Worm (Caenorhabditis elegans) whole organism, mixed stage, embryonic: Measurements from ENCODE around the gene algn-6.

Source experiments
- blmp-1 ChIP-seq: fragments of 150-350 bp; optimal IDR thresholded peaks from 2 replicates; lab custom pipeline; 2014; ENCODE audit warnings: missing biosample characterization, missing genetic modification characterization
- cnd-1 ChIP-seq: fragments of 200-800 bp; sonication (Bioruptor generic); optimal IDR thresholded peaks from 2 replicates; lab custom pipeline; 2018; ENCODE audit warnings: mild to moderate bottlenecking, missing genetic modification characterization, missing compliant biosample characterization
- elt-1 ChIP-seq: sonication (generic microtip); optimal IDR thresholded peaks from 2 replicates; lab custom pipeline; 2017; ENCODE audit warnings: missing genetic modification characterization, mild to moderate bottlenecking, missing compliant biosample characterization, antibody characterized with exemption, moderate library complexity, borderline replicate concordance; ENCODE audit not compliant: insufficient read depth
- lin-13 ChIP-seq: fragments of 150-350 bp; optimal IDR thresholded peaks from 2 replicates; lab custom pipeline; 2014; ENCODE audit warnings: missing biosample characterization, missing genetic modification characterization
- lin-32 ChIP-seq: fragments of 200-800 bp; sonication (Bioruptor generic); optimal IDR thresholded peaks from 2 replicates; lab custom pipeline; 2018; ENCODE audit warnings: mild to moderate bottlenecking, missing genetic modification characterization, missing compliant biosample characterization
- lsy-2 ChIP-seq: fragments of 150-350 bp; optimal IDR thresholded peaks from 2 replicates; lab custom pipeline; 2014; ENCODE audit warnings: missing biosample characterization, missing genetic modification characterization
- nhr-12 ChIP-seq: fragments of 150-350 bp; optimal IDR thresholded peaks from 2 replicates; lab custom pipeline; 2014; ENCODE audit warnings: missing biosample characterization, missing genetic modification characterization
- nhr-237 ChIP-seq: fragments of 150-350 bp; optimal IDR thresholded peaks from 2 replicates; lab custom pipeline; 2014; ENCODE audit warnings: missing biosample characterization, missing genetic modification characterization
- snpc-4 ChIP-seq: fragments of 150-350 bp; optimal IDR thresholded peaks from 2 replicates; lab custom pipeline; 2014; ENCODE audit warnings: missing biosample characterization, missing genetic modification characterization
- unc-62 ChIP-seq: fragments of 150-350 bp; optimal IDR thresholded peaks from 2 replicates; lab custom pipeline; 2014; ENCODE audit warnings: missing biosample characterization, missing genetic modification reagents, missing genetic modification characterization

- TF ChIP-seq nhr-237 (tag; lab: Kevin White, UChicago) (no peak), lsy-2 (tag; lab: Kevin White, UChicago) (no peak), cnd-1 (tag; lab: Kevin White, UChicago) (no peak), nhr-12 (tag; lab: Kevin White, UChicago) (no peak), lin-13 (no peak), elt-1 (tag; lab: Kevin White, UChicago) (no peak), lin-32 (GFP tag; lab: Kevin White, UChicago) (no peak), blmp-1 (tag; lab: Kevin White, UChicago) (no peak), snpc-4 (tag; lab: Kevin White, UChicago) (no peak), unc-62 (GFP tag; lab: Kevin White, UChicago) (no peak)
Observed at ce11 chrII:8001428-8001827, 38.2 kb upstream of the algn-6 start.
